Fruit fly (Drosophila melanogaster) whole organism, adult: ENCODE data around the gene CG43291.
A peak's percentile ranks its signal among the peaks of the same experiment; 100 is the strongest.

Experiments
- CG11617 ChIP-seq: fragments of 200-800 bp; sonication (Bioruptor generic); optimal IDR thresholded peaks from 2 replicates; lab custom pipeline; 2017; ENCODE audit warnings: mild to moderate bottlenecking, missing biosample characterization, missing genetic modification reagents, missing genetic modification characterization
- CG12768 ChIP-seq: fragments of 200-800 bp; sonication (Bioruptor generic); optimal IDR thresholded peaks from 2 replicates; lab custom pipeline; 2017; ENCODE audit warnings: missing biosample characterization, missing genetic modification characterization, mild to moderate bottlenecking, moderate library complexity, missing genetic modification reagents
- CG14711 ChIP-seq: fragments of 200-800 bp; sonication (Bioruptor generic); optimal IDR thresholded peaks from 2 replicates; lab custom pipeline; 2018; ENCODE audit warnings: missing biosample characterization, mild to moderate bottlenecking, missing genetic modification characterization, moderate library complexity
- CG1620 ChIP-seq: fragments of 200-800 bp; sonication (Bioruptor generic); optimal IDR thresholded peaks from 2 replicates; lab custom pipeline; 2016; ENCODE audit warnings: missing biosample characterization, missing genetic modification characterization
- CG33017 ChIP-seq: fragments of 200-800 bp; sonication (Bioruptor generic); optimal IDR thresholded peaks from 2 replicates; lab custom pipeline; 2018; ENCODE audit warnings: missing biosample characterization, mild to moderate bottlenecking, missing genetic modification characterization, moderate library complexity
- CG5204 ChIP-seq: fragments of 200-800 bp; sonication (Bioruptor generic); optimal IDR thresholded peaks from 2 replicates; lab custom pipeline; 2016; ENCODE audit warnings: missing biosample characterization, missing genetic modification characterization
- CG7045 ChIP-seq: fragments of 200-800 bp; sonication (Bioruptor generic); optimal IDR thresholded peaks from 2 replicates; lab custom pipeline; 2017; ENCODE audit warnings: missing biosample characterization, mild to moderate bottlenecking, missing genetic modification characterization
- CG7101 ChIP-seq: fragments of 200-800 bp; sonication (Bioruptor generic); optimal IDR thresholded peaks from 2 replicates; lab custom pipeline; 2018; ENCODE audit warnings: missing biosample characterization, mild to moderate bottlenecking, missing genetic modification characterization, moderate library complexity
- Clk ChIP-seq: fragments of 200-800 bp; sonication (Bioruptor generic); optimal IDR thresholded peaks from 2 replicates; lab custom pipeline; 2017; ENCODE audit warnings: missing biosample characterization, missing genetic modification characterization
- Crg-1 ChIP-seq: fragments of 200-800 bp; sonication (Bioruptor generic); optimal IDR thresholded peaks from 2 replicates; lab custom pipeline; 2016; ENCODE audit warnings: missing biosample characterization, missing genetic modification characterization
- Hr96 ChIP-seq: fragments of 200-800 bp; sonication (Bioruptor generic); optimal IDR thresholded peaks from 2 replicates; lab custom pipeline; 2016; ENCODE audit warnings: missing biosample characterization, missing genetic modification characterization
- Mnt ChIP-seq: fragments of 200-800 bp; sonication (Bioruptor generic); optimal IDR thresholded peaks from 2 replicates; lab custom pipeline; 2016; ENCODE audit warnings: missing biosample characterization, mild to moderate bottlenecking, missing genetic modification characterization
- bab1 ChIP-seq: fragments of 200-800 bp; sonication (Bioruptor generic); optimal IDR thresholded peaks from 3 replicates; lab custom pipeline; 2019; ENCODE audit warnings: missing biosample characterization, mild to moderate bottlenecking, missing genetic modification characterization, moderate library complexity
- cic ChIP-seq: fragments of 200-800 bp; sonication (Bioruptor generic); optimal IDR thresholded peaks from 2 replicates; lab custom pipeline; 2017; ENCODE audit warnings: missing biosample characterization, mild to moderate bottlenecking, missing genetic modification characterization, moderate library complexity
- cnc ChIP-seq, 2 experiments: fragments of >200 bp; optimal IDR thresholded peaks; 2 replicates each; lab custom pipeline; 2017
- kay ChIP-seq: fragments of 200-800 bp; sonication (Bioruptor generic); peaks from one replicate; lab custom pipeline; 2016; ENCODE audit warnings: missing biosample characterization, missing genetic modification characterization, borderline replicate concordance
- ovo ChIP-seq: fragments of 200-800 bp; sonication (Bioruptor generic); optimal IDR thresholded peaks from 2 replicates; lab custom pipeline; 2016; ENCODE audit warnings: missing biosample characterization, missing genetic modification characterization
- pad ChIP-seq: fragments of 200-800 bp; sonication (Bioruptor generic); optimal IDR thresholded peaks from 3 replicates; lab custom pipeline; 2017; ENCODE audit warnings: missing biosample characterization, missing genetic modification characterization, mild to moderate bottlenecking, moderate library complexity, missing genetic modification reagents
- tj ChIP-seq: fragments of 200-800 bp; sonication (Bioruptor generic); optimal IDR thresholded peaks from 3 replicates; lab custom pipeline; 2017; ENCODE audit warnings: missing biosample characterization, mild to moderate bottlenecking, missing genetic modification characterization, moderate library complexity
- toe ChIP-seq: fragments of 200-800 bp; sonication (Bioruptor generic); optimal IDR thresholded peaks from 2 replicates; lab custom pipeline; 2016; ENCODE audit warnings: missing biosample characterization, missing genetic modification characterization

CG43291 gene

dm6 chr3R:14244577-14244976 lies at the start of gene CG43291:
Gene CG43291, minus strand, starts transcription at chr3R:14244677.
- no peak for TF ChIP-seq CG5204
- no peak for TF ChIP-seq CG7101 (tag; lab: Kevin White, UChicago)
- TF ChIP-seq CG12768 (GFP tag; lab: Kevin White, UChicago), result no peak
- no peak for TF ChIP-seq CG7045
- TF ChIP-seq toe (GFP tag; lab: Kevin White, UChicago), result no peak
- TF ChIP-seq cnc (optimal IDR thresholded peaks at IDR 0.05; lab: Kevin White, UChicago), result no peak
- no peak for TF ChIP-seq CG33017 (tag; lab: Kevin White, UChicago)
- TF ChIP-seq Clk (GFP tag; lab: Kevin White, UChicago), result no peak
- no peak for TF ChIP-seq Crg-1 (GFP tag; lab: Kevin White, UChicago)
- no peak for TF ChIP-seq Hr96 (GFP tag; lab: Kevin White, UChicago)
- TF ChIP-seq pad, result no peak
- no peak for TF ChIP-seq tj (GFP tag; lab: Kevin White, UChicago)
- TF ChIP-seq bab1 (GFP tag; lab: Kevin White, UChicago), result no peak
- no peak for TF ChIP-seq CG1620
- TF ChIP-seq kay (GFP tag; lab: Kevin White, UChicago), result no peak
- no peak for TF ChIP-seq Mnt (GFP tag; lab: Kevin White, UChicago)
- no peak for TF ChIP-seq CG14711 (tag; lab: Kevin White, UChicago)

dm6 chr3R:14292307-14292711 lies 47.8 kb upstream of the CG43291 start:
- no peak for TF ChIP-seq ovo
- TF ChIP-seq tj (GFP tag; lab: Kevin White, UChicago), result no peak
- no peak for TF ChIP-seq toe (GFP tag; lab: Kevin White, UChicago)
- TF ChIP-seq CG7101 (tag; lab: Kevin White, UChicago), result no peak
- no peak for TF ChIP-seq CG1620
- TF ChIP-seq kay (GFP tag; lab: Kevin White, UChicago), result no peak
- TF ChIP-seq bab1 (GFP tag; lab: Kevin White, UChicago), result no peak
- TF ChIP-seq CG33017 (tag; lab: Kevin White, UChicago), result no peak
- no peak for TF ChIP-seq pad
- TF ChIP-seq CG12768 (GFP tag; lab: Kevin White, UChicago), result no peak
- TF ChIP-seq CG5204, result no peak
- no peak for TF ChIP-seq Mnt (GFP tag; lab: Kevin White, UChicago)
- TF ChIP-seq cic, result no peak
- TF ChIP-seq Clk (GFP tag; lab: Kevin White, UChicago), result no peak
- TF ChIP-seq Crg-1 (GFP tag; lab: Kevin White, UChicago), result no peak
- no peak for TF ChIP-seq CG7045

- TF ChIP-seq tj (GFP tag; lab: Kevin White, UChicago) (peak; percentile 79), bab1 (GFP tag; lab: Kevin White, UChicago) (peak; percentile 62), CG11617 (GFP tag; lab: Kevin White, UChicago) (no peak), CG7045 (no peak), cic (no peak), CG14711 (tag; lab: Kevin White, UChicago) (peak; percentile 41), CG7101 (tag; lab: Kevin White, UChicago) (no peak), Mnt (GFP tag; lab: Kevin White, UChicago) (no peak)
These were observed 47.0 kb upstream of the CG43291 start for dm6 chr3R:14291431-14291830.

- TF ChIP-seq Mnt (GFP tag; lab: Kevin White, UChicago) (peak; percentile 30), CG12768 (GFP tag; lab: Kevin White, UChicago) (no peak), kay (GFP tag; lab: Kevin White, UChicago) (peak; percentile 44), pad (peak; percentile 6), CG14711 (tag; lab: Kevin White, UChicago) (peak; percentile 15), bab1 (GFP tag; lab: Kevin White, UChicago) (peak; percentile 53)
These were observed 45.7 kb upstream of the CG43291 start for dm6 chr3R:14289958-14290835.

- TF ChIP-seq CG14711 (tag; lab: Kevin White, UChicago) (peak; percentile 78), CG5204 (peak; percentile 81), bab1 (GFP tag; lab: Kevin White, UChicago) (peak; percentile 32), tj (GFP tag; lab: Kevin White, UChicago) (peak; percentile 31), ovo (peak; percentile 37), CG33017 (tag; lab: Kevin White, UChicago) (peak; percentile 86), Clk (GFP tag; lab: Kevin White, UChicago) (peak; percentile 78), pad (peak; percentile 96), CG7101 (tag; lab: Kevin White, UChicago) (peak; percentile 84), CG11617 (GFP tag; lab: Kevin White, UChicago) (peak; percentile 85), cnc (optimal IDR thresholded peaks at IDR 0.05; lab: Kevin White, UChicago) (peak in 1 of 2 experiments; percentile 5), CG7045 (peak; percentile 54), Mnt (GFP tag; lab: Kevin White, UChicago) (peak; percentile 43), Hr96 (GFP tag; lab: Kevin White, UChicago) (peak; percentile 62), CG1620 (no peak), cic (peak; percentile 78), toe (GFP tag; lab: Kevin White, UChicago) (peak; percentile 68), Crg-1 (GFP tag; lab: Kevin White, UChicago) (peak; percentile 16), kay (GFP tag; lab: Kevin White, UChicago) (peak; percentile 94), CG12768 (GFP tag; lab: Kevin White, UChicago) (peak; percentile 77)
These were observed 44.3 kb upstream of the CG43291 start, which contains the start of gene red for dm6 chr3R:14288669-14289383. Gene red, plus strand, starts transcription at chr3R:14289071.
